Worm (Caenorhabditis elegans) whole organism, midembryonic: ENCODE data around the gene ztf-25.
"Not testable (repeated sequence)": the region's sequence is repeated elsewhere in the genome, so short reads cannot be mapped to it uniquely, and the experiment has no call there.

ENCODE experiments used
- T22C8.4 ChIP-seq: fragments of 200-800 bp; sonication (Bioruptor generic); IDR thresholded peaks from 2 replicates; pipeline ENCODE4 v1.3.6; 2022; ENCODE audit warnings: missing genetic modification characterization, missing compliant biosample characterization
- cog-1 ChIP-seq: sonication (generic microtip); optimal IDR thresholded peaks from 2 replicates; lab custom pipeline; 2016; ENCODE audit warnings: missing genetic modification characterization, missing compliant biosample characterization
- med-1 ChIP-seq: sonication (generic microtip); optimal IDR thresholded peaks from 2 replicates; lab custom pipeline; 2017; ENCODE audit warnings: missing genetic modification characterization, mild to moderate bottlenecking, missing compliant biosample characterization, antibody characterized with exemption, missing genetic modification reagents; ENCODE audit not compliant: insufficient read depth
- ref-1 ChIP-seq: fragments of 200-800 bp; sonication (Bioruptor generic); conservative IDR thresholded peaks from 2 replicates; pipeline ENCODE4 v1.3.6; 2022; ENCODE audit warnings: missing genetic modification reagents, missing genetic modification characterization, missing compliant biosample characterization
- ztf-29 ChIP-seq: fragments of 200-800 bp; sonication (Bioruptor generic); IDR thresholded peaks from 2 replicates; pipeline ENCODE4 v1.3.6; 2022; ENCODE audit warnings: missing genetic modification reagents, missing genetic modification characterization, missing compliant biosample characterization

DNA sequence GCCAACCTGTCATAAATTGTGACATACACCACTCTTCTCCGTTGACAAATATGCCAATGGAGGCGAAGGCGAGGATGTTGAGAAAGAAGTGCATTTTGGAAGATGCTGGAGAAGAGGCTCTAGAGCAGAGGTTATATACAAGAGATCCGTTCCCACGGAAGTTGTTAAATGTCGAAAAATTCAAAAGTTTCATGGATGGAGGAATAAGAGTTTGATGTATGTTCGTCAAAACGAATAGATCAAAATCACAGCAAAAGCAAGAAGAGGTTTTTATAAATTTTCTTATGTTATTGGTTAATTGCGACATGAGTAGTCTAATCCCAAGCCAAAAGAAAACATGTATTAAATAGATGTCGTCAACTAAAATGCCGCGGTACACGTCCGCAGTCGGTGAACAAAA, 8.9 kb downstream of the ztf-25 start, which contains the start of gene Y6G8.15:
- TF ChIP-seq ztf-29; med-1 (GFP tag; lab: Kevin White, UChicago); ref-1 (GFP tag; lab: Robert Waterston, UW); cog-1; T22C8.4: not testable (repeated sequence)
